Fruit fly (Drosophila melanogaster) whole organism, embryonic: Measurements from ENCODE around the gene CG34462.

ENCODE experiments used
- CG10431 ChIP-seq: fragments of 200-800 bp; sonication (Bioruptor generic); optimal IDR thresholded peaks from 3 replicates; lab custom pipeline; 2018; ENCODE audit warnings: missing biosample characterization, mild to moderate bottlenecking, missing genetic modification characterization
- CG10462 ChIP-seq: fragments of 200-800 bp; sonication (Bioruptor generic); optimal IDR thresholded peaks from 2 replicates; lab custom pipeline; 2016; ENCODE audit warnings: missing biosample characterization, missing genetic modification characterization
- CG10654 ChIP-seq: fragments of 200-800 bp; sonication (Bioruptor generic); optimal IDR thresholded peaks from 2 replicates; lab custom pipeline; 2016; ENCODE audit warnings: missing biosample characterization, missing genetic modification characterization
- CG11093 ChIP-seq: fragments of 200-800 bp; sonication (Bioruptor generic); IDR thresholded peaks from 3 replicates; pipeline ENCODE4 v1.3.6; 2022; ENCODE audit warnings: missing biosample characterization, missing genetic modification characterization
- CG11723 ChIP-seq: fragments of 200-800 bp; sonication (Bioruptor generic); optimal IDR thresholded peaks from 2 replicates; lab custom pipeline; 2017; ENCODE audit warnings: missing biosample characterization, mild to moderate bottlenecking, missing genetic modification characterization
- CG12769 ChIP-seq: fragments of 200-800 bp; sonication (Bioruptor generic); optimal IDR thresholded peaks from 2 replicates; lab custom pipeline; 2019; ENCODE audit warnings: missing biosample characterization, mild to moderate bottlenecking, missing genetic modification characterization, moderate library complexity
- CG14710 ChIP-seq: fragments of 200-800 bp; sonication (Bioruptor generic); optimal IDR thresholded peaks from 3 replicates; lab custom pipeline; 2019; ENCODE audit warnings: missing biosample characterization, mild to moderate bottlenecking, missing genetic modification characterization, moderate library complexity
- CG15514 ChIP-seq: fragments of 200-800 bp; sonication (Bioruptor generic); optimal IDR thresholded peaks from 3 replicates; lab custom pipeline; 2017; ENCODE audit warnings: missing biosample characterization, missing genetic modification characterization, mild to moderate bottlenecking, moderate library complexity, missing genetic modification reagents
- CG16815 ChIP-seq: fragments of 200-800 bp; sonication (Bioruptor generic); optimal IDR thresholded peaks from 3 replicates; lab custom pipeline; 2017; ENCODE audit warnings: missing biosample characterization, mild to moderate bottlenecking, missing genetic modification characterization
- CG17359 ChIP-seq: fragments of 200-800 bp; sonication (Bioruptor generic); optimal IDR thresholded peaks from 3 replicates; lab custom pipeline; 2018; ENCODE audit warnings: missing biosample characterization, mild to moderate bottlenecking, missing genetic modification characterization, moderate library complexity
- CG1792 ChIP-seq: fragments of 200-800 bp; sonication (Bioruptor generic); optimal IDR thresholded peaks from 2 replicates; lab custom pipeline; 2016; ENCODE audit warnings: missing biosample characterization, missing genetic modification characterization
- CG18262 ChIP-seq: fragments of 200-800 bp; optimal IDR thresholded peaks from 3 replicates; lab custom pipeline; 2019; ENCODE audit warnings: missing biosample characterization, mild to moderate bottlenecking, missing genetic modification characterization, moderate library complexity
- CG2202 ChIP-seq: fragments of 200-800 bp; sonication (Bioruptor generic); optimal IDR thresholded peaks from 2 replicates; lab custom pipeline; 2018; ENCODE audit warnings: missing biosample characterization, mild to moderate bottlenecking, missing genetic modification characterization
- CG2712 ChIP-seq: fragments of 200-800 bp; optimal IDR thresholded peaks from 3 replicates; lab custom pipeline; 2019; ENCODE audit warnings: missing biosample characterization, mild to moderate bottlenecking, missing genetic modification characterization, moderate library complexity
- CG2875 ChIP-seq: fragments of 200-800 bp; sonication (Bioruptor generic); optimal IDR thresholded peaks from 2 replicates; lab custom pipeline; 2017; ENCODE audit warnings: missing biosample characterization, mild to moderate bottlenecking, missing genetic modification characterization, missing genetic modification reagents
- CG33213 ChIP-seq: fragments of 200-800 bp; sonication (Bioruptor generic); optimal IDR thresholded peaks from 3 replicates; lab custom pipeline; 2016; ENCODE audit warnings: missing biosample characterization, missing genetic modification characterization
- CG3407 ChIP-seq: fragments of 200-800 bp; sonication (Bioruptor generic); optimal IDR thresholded peaks from 2 replicates; lab custom pipeline; 2018; ENCODE audit warnings: missing biosample characterization, mild to moderate bottlenecking, missing genetic modification characterization
- CG4707 ChIP-seq: fragments of 200-800 bp; sonication (Bioruptor generic); optimal IDR thresholded peaks from 2 replicates; lab custom pipeline; 2018; ENCODE audit warnings: missing biosample characterization, mild to moderate bottlenecking, missing genetic modification characterization, moderate library complexity
- CG4730 ChIP-seq: fragments of 200-800 bp; sonication (Bioruptor generic); IDR thresholded peaks from 2 replicates; pipeline ENCODE4 v1.3.6; 2022; ENCODE audit warnings: missing biosample characterization, missing genetic modification characterization
- CG6254 ChIP-seq: fragments of 200-800 bp; sonication (Bioruptor generic); optimal IDR thresholded peaks from 3 replicates; lab custom pipeline; 2017; ENCODE audit warnings: mild to moderate bottlenecking, missing biosample characterization, missing genetic modification reagents, missing genetic modification characterization
- CG7987 ChIP-seq: fragments of 200-800 bp; sonication (Bioruptor generic); optimal IDR thresholded peaks from 2 replicates; lab custom pipeline; 2018; ENCODE audit warnings: missing biosample characterization, mild to moderate bottlenecking, missing genetic modification characterization, moderate library complexity
- CG8765 ChIP-seq: fragments of 200-800 bp; sonication (Bioruptor generic); IDR thresholded peaks from 2 replicates; pipeline ENCODE4 v1.3.6; 2022; ENCODE audit warnings: missing biosample characterization, missing genetic modification characterization
- Dfd ChIP-seq, 2 experiments: fragments of >200 bp; optimal IDR thresholded peaks; 2 replicates each; lab custom pipeline; 2017; ENCODE audit warnings: missing biosample characterization in 2 of 2, missing genetic modification characterization in 2 of 2
- Ets65A ChIP-seq: fragments of 200-800 bp; sonication (Bioruptor generic); peaks from one replicate; lab custom pipeline; 2016; ENCODE audit warnings: missing biosample characterization, missing genetic modification characterization
- Ets97D ChIP-seq: fragments of 200-800 bp; sonication (Bioruptor generic); optimal IDR thresholded peaks from 3 replicates; lab custom pipeline; 2016; ENCODE audit warnings: missing biosample characterization, missing genetic modification characterization
- Hsf ChIP-seq: fragments of 200-800 bp; sonication (Bioruptor generic); optimal IDR thresholded peaks from 3 replicates; lab custom pipeline; 2016; ENCODE audit warnings: missing biosample characterization, missing genetic modification characterization
- MBD-R2 ChIP-seq: fragments of 200-800 bp; sonication (Bioruptor generic); IDR thresholded peaks from 2 replicates; pipeline ENCODE4 v1.3.6; 2022; ENCODE audit warnings: missing biosample characterization, missing genetic modification characterization
- MTF-1 ChIP-seq: fragments of 200-800 bp; sonication (Bioruptor generic); optimal IDR thresholded peaks from 2 replicates; lab custom pipeline; 2018; ENCODE audit warnings: missing biosample characterization, mild to moderate bottlenecking, missing genetic modification characterization, borderline replicate concordance
- Oli ChIP-seq: fragments of 200-800 bp; sonication (Bioruptor generic); optimal IDR thresholded peaks from 2 replicates; lab custom pipeline; 2018; ENCODE audit warnings: missing biosample characterization, mild to moderate bottlenecking, missing genetic modification characterization, moderate library complexity
- Ravus ChIP-seq: fragments of 200-800 bp; sonication (Bioruptor generic); IDR thresholded peaks from 2 replicates; pipeline ENCODE4 v1.3.6; 2022; ENCODE audit warnings: missing biosample characterization, missing genetic modification characterization
- abd-A ChIP-seq: fragments of 200-800 bp; sonication (Bioruptor generic); optimal IDR thresholded peaks from 3 replicates; lab custom pipeline; 2019; ENCODE audit warnings: missing biosample characterization, mild to moderate bottlenecking, missing genetic modification characterization, moderate library complexity
- ase ChIP-seq: fragments of 200-800 bp; sonication (Bioruptor generic); IDR thresholded peaks from 3 replicates; pipeline ENCODE4 v1.3.6; 2022; ENCODE audit warnings: missing biosample characterization, missing genetic modification characterization
- ato ChIP-seq: fragments of 200-800 bp; sonication (Bioruptor generic); IDR thresholded peaks from 2 replicates; pipeline ENCODE4 v1.3.6; 2022; ENCODE audit warnings: missing biosample characterization, missing genetic modification characterization; ENCODE audit not compliant: partially characterized antibody
- bsh ChIP-seq, 2 experiments: fragments of 200-800 bp; sonication (Bioruptor generic); optimal IDR thresholded peaks; 2 replicates each; lab custom pipeline; 2017 to 2018; ENCODE audit warnings: mild to moderate bottlenecking in 2 of 2, missing biosample characterization in 2 of 2, missing genetic modification characterization in 2 of 2, moderate library complexity in 1 of 2
- ci ChIP-seq: fragments of 200-800 bp; sonication (Bioruptor generic); IDR thresholded peaks from 3 replicates; pipeline ENCODE4 v1.3.6; 2022; ENCODE audit warnings: missing biosample characterization, missing genetic modification characterization
- dmrt11E ChIP-seq: fragments of 200-800 bp; sonication (Bioruptor generic); optimal IDR thresholded peaks from 3 replicates; lab custom pipeline; 2018; ENCODE audit warnings: missing biosample characterization, mild to moderate bottlenecking, missing genetic modification characterization, moderate library complexity
- eyg ChIP-seq: fragments of 200-800 bp; sonication (Bioruptor generic); optimal IDR thresholded peaks from 3 replicates; lab custom pipeline; 2016; ENCODE audit warnings: missing biosample characterization, missing genetic modification characterization
- gem ChIP-seq: fragments of 200-800 bp; sonication (Bioruptor generic); optimal IDR thresholded peaks from 2 replicates; lab custom pipeline; 2019; ENCODE audit warnings: missing biosample characterization, mild to moderate bottlenecking, missing genetic modification characterization, moderate library complexity
- jumu ChIP-seq: fragments of 200-800 bp; sonication (Bioruptor generic); optimal IDR thresholded peaks from 3 replicates; lab custom pipeline; 2016; ENCODE audit warnings: missing biosample characterization, missing genetic modification characterization
- kni ChIP-seq: fragments of 200-800 bp; sonication (Bioruptor generic); optimal IDR thresholded peaks from 3 replicates; lab custom pipeline; 2017; ENCODE audit warnings: mild to moderate bottlenecking, missing biosample characterization, missing genetic modification reagents, missing genetic modification characterization
- lola ChIP-seq, 3 experiments: fragments of >200 bp in 2 of 3; fragments of 200-800 bp in 1 of 3; sonication (Bioruptor generic) in 1 of 3; optimal IDR thresholded peaks; 2 replicates each; lab custom pipeline; 2017 to 2019; ENCODE audit warnings: missing biosample characterization in 3 of 3, missing genetic modification characterization in 3 of 3, mild to moderate bottlenecking in 1 of 3, moderate library complexity in 1 of 3
- nerfin-2 ChIP-seq: fragments of 200-800 bp; sonication (Bioruptor generic); IDR thresholded peaks from 2 replicates; pipeline ENCODE4 v1.3.6; 2022; ENCODE audit warnings: missing biosample characterization, missing genetic modification characterization; ENCODE audit not compliant: partially characterized antibody
- pum ChIP-seq: fragments of 200-800 bp; sonication (Bioruptor generic); optimal IDR thresholded peaks from 2 replicates; lab custom pipeline; 2016; ENCODE audit warnings: missing biosample characterization, missing genetic modification characterization
- row ChIP-seq: fragments of 200-800 bp; sonication (Bioruptor generic); IDR thresholded peaks from 3 replicates; pipeline ENCODE4 v1.3.6; 2022; ENCODE audit warnings: missing biosample characterization, missing genetic modification characterization
- sens-2 ChIP-seq: fragments of 200-800 bp; sonication (Bioruptor generic); IDR thresholded peaks from 2 replicates; pipeline ENCODE4 v1.3.6; 2022; ENCODE audit warnings: missing biosample characterization, missing genetic modification characterization
- slbo ChIP-seq: fragments of 200-800 bp; sonication (Bioruptor generic); IDR thresholded peaks from 2 replicates; pipeline ENCODE4 v1.3.6; 2022; ENCODE audit warnings: missing biosample characterization, missing genetic modification characterization
- stc ChIP-seq: fragments of 200-800 bp; sonication (Bioruptor generic); IDR thresholded peaks from 2 replicates; pipeline ENCODE4 v1.3.6; 2022; ENCODE audit warnings: missing biosample characterization, missing genetic modification characterization
- trh ChIP-seq: fragments of 200-800 bp; sonication (Bioruptor generic); optimal IDR thresholded peaks from 2 replicates; lab custom pipeline; 2016; ENCODE audit warnings: missing biosample characterization, missing genetic modification characterization
- tx ChIP-seq: fragments of 200-800 bp; sonication (Bioruptor generic); optimal IDR thresholded peaks from 2 replicates; lab custom pipeline; 2016; ENCODE audit warnings: missing biosample characterization, missing genetic modification characterization
- unpg ChIP-seq: fragments of 200-800 bp; sonication (Bioruptor generic); optimal IDR thresholded peaks from 3 replicates; lab custom pipeline; 2018; ENCODE audit warnings: missing biosample characterization, mild to moderate bottlenecking, missing genetic modification characterization, moderate library complexity
- yki ChIP-seq: fragments of >200 bp; optimal IDR thresholded peaks from 3 replicates; lab custom pipeline; 2018

Gene CG34462

DNA sequence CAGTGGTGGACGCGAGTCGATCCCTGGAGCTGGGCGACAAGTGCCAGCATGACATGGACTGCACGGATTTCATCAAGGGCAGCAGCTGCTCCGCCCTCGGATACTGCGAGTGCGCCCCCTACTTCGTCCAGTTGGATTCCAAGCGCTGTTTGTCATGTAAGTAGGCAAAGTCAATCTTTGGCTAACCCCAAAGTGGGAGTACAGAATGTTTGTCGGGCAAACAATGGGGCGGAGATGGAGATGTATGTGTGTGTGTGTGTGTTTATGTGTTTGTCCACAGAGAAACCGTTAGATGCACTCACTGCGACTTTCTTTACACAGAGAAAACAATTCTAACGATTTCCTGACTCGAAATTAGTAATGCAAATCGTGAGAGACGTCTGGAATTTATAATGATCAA, 50.8 kb downstream of the CG34462 start:
- TF ChIP-seq CG11093 (GFP tag; lab: Robert Waterston, UW) (no peak), ci (GFP tag; lab: Robert Waterston, UW) (peak; percentile 50; the same call in 2 of the 3 replicates), lola (GFP tag; optimal IDR thresholded peaks at IDR 0.05; lab: Kevin White, UChicago) (peak in 1 of 3 experiments; percentile 9), unpg (GFP tag; lab: Kevin White, UChicago) (peak; percentile 15), CG6254 (peak; percentile 29), CG1792 (GFP tag; lab: Kevin White, UChicago) (no peak), CG4707 (GFP tag; lab: Kevin White, UChicago) (peak; percentile 21), Dfd (GFP tag; optimal IDR thresholded peaks at IDR 0.05; lab: Kevin White, UChicago) (no peak), nerfin-2 (GFP tag; lab: Robert Waterston, UW) (no peak), Ets65A (GFP tag; lab: Kevin White, UChicago) (no peak), CG2875 (GFP tag; lab: Kevin White, UChicago) (peak; percentile 39), Ets97D (GFP tag; lab: Kevin White, UChicago) (no peak), tx (GFP tag; lab: Kevin White, UChicago) (no peak), CG2202 (tag; lab: Kevin White, UChicago) (peak; percentile 49), CG10431 (GFP tag; lab: Kevin White, UChicago) (peak; percentile 9), ase (GFP tag; lab: Robert Waterston, UW) (no peak), pum (GFP tag; lab: Kevin White, UChicago) (no peak), CG10654 (GFP tag; lab: Kevin White, UChicago) (no peak), CG14710 (tag; lab: Kevin White, UChicago) (peak; percentile 46), Hsf (no peak), slbo (peak; percentile 27; the same call in 1 of the 2 replicates), kni (peak; percentile 48), CG18262 (tag; lab: Kevin White, UChicago) (peak; percentile 7), eyg (no peak), CG17359 (tag; lab: Kevin White, UChicago) (peak; percentile 4), CG3407 (GFP tag; lab: Kevin White, UChicago) (peak; percentile 46), CG16815 (GFP tag; lab: Kevin White, UChicago) (no peak), trh (GFP tag; lab: Kevin White, UChicago) (no peak), MTF-1 (GFP tag; lab: Kevin White, UChicago) (peak; percentile 34), jumu (no peak), CG11723 (GFP tag; lab: Kevin White, UChicago) (no peak), sens-2 (GFP tag; lab: Robert Waterston, UW) (no peak), dmrt11E (tag; lab: Kevin White, UChicago) (peak; percentile 38), stc (GFP tag; lab: Robert Waterston, UW) (no peak), CG33213 (GFP tag; lab: Kevin White, UChicago) (no peak), abd-A (no peak), CG4730 (GFP tag; lab: Robert Waterston, UW) (no peak), CG15514 (no peak), gem (tag; lab: Kevin White, UChicago) (peak; percentile 2), CG10462 (GFP tag; lab: Kevin White, UChicago) (no peak), row (GFP tag; lab: Robert Waterston, UW) (no peak), CG12769 (tag; lab: Kevin White, UChicago) (no peak), MBD-R2 (no peak), bsh (GFP tag; optimal IDR thresholded peaks at IDR 0.05; lab: Kevin White, UChicago) (peak in 1 of 2 experiments; percentile 62), CG7987 (GFP tag; lab: Kevin White, UChicago) (no peak), CG8765 (GFP tag; lab: Robert Waterston, UW) (no peak), Ravus (GFP tag; lab: Robert Waterston, UW) (no peak), Oli (no peak), CG2712 (peak; percentile 8), ato (GFP tag; lab: Robert Waterston, UW) (no peak), yki (lab: Kevin White, UChicago) (no peak)
